Fruit fly (Drosophila melanogaster) whole organism, embryonic: ENCODE data around the gene CG16756.

Source experiments
- Antp ChIP-seq: fragments of 200-800 bp; sonication (Bioruptor generic); optimal IDR thresholded peaks from 3 replicates; lab custom pipeline; 2016; ENCODE audit warnings: missing biosample characterization, missing genetic modification characterization
- Bteb2 ChIP-seq: fragments of 200-800 bp; sonication (Bioruptor generic); optimal IDR thresholded peaks from 2 replicates; lab custom pipeline; 2016; ENCODE audit warnings: missing biosample characterization, missing genetic modification characterization
- C15 ChIP-seq: fragments of 200-800 bp; sonication (Bioruptor generic); IDR thresholded peaks from 3 replicates; pipeline ENCODE4 v1.3.6; 2022; ENCODE audit warnings: missing biosample characterization, missing genetic modification characterization
- CG1024 ChIP-seq: fragments of 200-800 bp; sonication (Bioruptor generic); IDR thresholded peaks from 2 replicates; pipeline ENCODE4 v1.3.6; 2022; ENCODE audit warnings: missing biosample characterization, missing genetic modification characterization
- CG10462 ChIP-seq: fragments of 200-800 bp; sonication (Bioruptor generic); optimal IDR thresholded peaks from 2 replicates; lab custom pipeline; 2016; ENCODE audit warnings: missing biosample characterization, missing genetic modification characterization
- CG11723 ChIP-seq: fragments of 200-800 bp; sonication (Bioruptor generic); optimal IDR thresholded peaks from 2 replicates; lab custom pipeline; 2017; ENCODE audit warnings: missing biosample characterization, mild to moderate bottlenecking, missing genetic modification characterization
- CG12942 ChIP-seq: fragments of 200-800 bp; sonication (Bioruptor generic); optimal IDR thresholded peaks from 3 replicates; lab custom pipeline; 2016; ENCODE audit warnings: missing biosample characterization, missing genetic modification characterization
- CG14050 ChIP-seq: fragments of 200-800 bp; sonication (Bioruptor generic); IDR thresholded peaks from 3 replicates; pipeline ENCODE4 v1.3.6; 2022; ENCODE audit warnings: missing biosample characterization, missing genetic modification characterization
- CG17829 ChIP-seq: fragments of 200-800 bp; optimal IDR thresholded peaks from 2 replicates; lab custom pipeline; 2019; ENCODE audit warnings: missing biosample characterization, mild to moderate bottlenecking, missing genetic modification characterization, moderate library complexity
- CG31388 ChIP-seq: fragments of 200-800 bp; sonication (Bioruptor generic); optimal IDR thresholded peaks from 2 replicates; lab custom pipeline; 2016; ENCODE audit warnings: missing biosample characterization, missing genetic modification characterization
- CG32532 ChIP-seq: fragments of 200-800 bp; sonication (Bioruptor generic); IDR thresholded peaks from 2 replicates; pipeline ENCODE4 v1.3.6; 2022; ENCODE audit warnings: missing biosample characterization, missing genetic modification characterization
- CG34376 ChIP-seq: fragments of 200-800 bp; sonication (Bioruptor generic); optimal IDR thresholded peaks from 2 replicates; lab custom pipeline; 2018; ENCODE audit warnings: missing biosample characterization, mild to moderate bottlenecking, missing genetic modification characterization
- CG34422 ChIP-seq: fragments of 200-800 bp; sonication (Bioruptor generic); IDR thresholded peaks from 3 replicates; pipeline ENCODE4 v1.3.6; 2022; ENCODE audit warnings: missing biosample characterization, missing genetic modification characterization
- CG3726 ChIP-seq: fragments of 200-800 bp; sonication (Bioruptor generic); IDR thresholded peaks from 3 replicates; pipeline ENCODE4, ENCODE4 v1.3.6; 2022; ENCODE audit warnings: missing biosample characterization, missing genetic modification characterization
- CG4617 ChIP-seq: fragments of 200-800 bp; sonication (Bioruptor generic); optimal IDR thresholded peaks from 3 replicates; lab custom pipeline; 2016; ENCODE audit warnings: missing biosample characterization, missing genetic modification characterization, borderline replicate concordance
- CG6654 ChIP-seq: fragments of 200-800 bp; sonication (Bioruptor generic); optimal IDR thresholded peaks from 2 replicates; lab custom pipeline; 2017; ENCODE audit warnings: missing biosample characterization, mild to moderate bottlenecking, missing genetic modification characterization
- CG6813 ChIP-seq: fragments of 200-800 bp; sonication (Bioruptor generic); optimal IDR thresholded peaks from 2 replicates; lab custom pipeline; 2017; ENCODE audit warnings: missing biosample characterization, missing genetic modification characterization, mild to moderate bottlenecking, moderate library complexity, missing genetic modification reagents
- CG6854 ChIP-seq: fragments of 200-800 bp; sonication (Bioruptor generic); optimal IDR thresholded peaks from 3 replicates; lab custom pipeline; 2017; ENCODE audit warnings: missing biosample characterization, mild to moderate bottlenecking, missing genetic modification characterization
- CG7357 ChIP-seq: fragments of 200-800 bp; sonication (Bioruptor generic); IDR thresholded peaks from 3 replicates; pipeline ENCODE4 v1.3.6; 2022; ENCODE audit warnings: missing biosample characterization, missing genetic modification characterization
- CG8765 ChIP-seq: fragments of 200-800 bp; sonication (Bioruptor generic); IDR thresholded peaks from 2 replicates; pipeline ENCODE4 v1.3.6; 2022; ENCODE audit warnings: missing biosample characterization, missing genetic modification characterization
- CG9437 ChIP-seq: fragments of 200-800 bp; sonication (Bioruptor generic); optimal IDR thresholded peaks from 2 replicates; lab custom pipeline; 2018; ENCODE audit warnings: missing biosample characterization, mild to moderate bottlenecking, missing genetic modification characterization
- CTCF ChIP-seq: fragments of 200-800 bp; sonication (Bioruptor generic); optimal IDR thresholded peaks from 2 replicates; lab custom pipeline; 2017; ENCODE audit warnings: missing biosample characterization, mild to moderate bottlenecking, missing genetic modification characterization, moderate library complexity
- Deaf1 ChIP-seq: fragments of 200-800 bp; optimal IDR thresholded peaks from 3 replicates; lab custom pipeline; 2019; ENCODE audit warnings: missing biosample characterization, mild to moderate bottlenecking, missing genetic modification characterization, moderate library complexity
- Dll ChIP-seq: fragments of 200-800 bp; sonication (Bioruptor generic); IDR thresholded peaks from 4 replicates; pipeline ENCODE4 v1.3.6; 2022; ENCODE audit warnings: missing biosample characterization, missing genetic modification characterization; ENCODE audit not compliant: partially characterized antibody
- E2f2 ChIP-seq: fragments of 200-800 bp; sonication (Bioruptor generic); IDR thresholded peaks from 2 replicates; pipeline ENCODE4 v1.3.6; 2022; ENCODE audit warnings: missing biosample characterization, missing genetic modification characterization
- Ets97D ChIP-seq: fragments of 200-800 bp; sonication (Bioruptor generic); optimal IDR thresholded peaks from 3 replicates; lab custom pipeline; 2016; ENCODE audit warnings: missing biosample characterization, missing genetic modification characterization
- Gsc ChIP-seq: fragments of 200-800 bp; sonication (Bioruptor generic); IDR thresholded peaks from 2 replicates; pipeline ENCODE4 v1.3.6; 2022; ENCODE audit warnings: missing biosample characterization, missing genetic modification characterization
- HLH3B ChIP-seq: fragments of 200-800 bp; sonication (Bioruptor generic); IDR thresholded peaks from 2 replicates; pipeline ENCODE4 v1.3.6; 2022; ENCODE audit warnings: missing biosample characterization, missing genetic modification characterization
- Hsf ChIP-seq: fragments of 200-800 bp; sonication (Bioruptor generic); optimal IDR thresholded peaks from 3 replicates; lab custom pipeline; 2016; ENCODE audit warnings: missing biosample characterization, missing genetic modification characterization
- Lpt ChIP-seq: fragments of >200 bp; optimal IDR thresholded peaks from 2 replicates; lab custom pipeline; 2018; ENCODE audit warnings: missing biosample characterization, missing genetic modification characterization
- Med ChIP-seq: fragments of 200-800 bp; sonication (Bioruptor generic); peaks from one replicate; lab custom pipeline; 2016; ENCODE audit warnings: missing biosample characterization, missing genetic modification characterization, mild to moderate bottlenecking, inconsistent platforms, moderate library complexity
- Mes4 ChIP-seq: fragments of 200-800 bp; sonication (Bioruptor generic); optimal IDR thresholded peaks from 2 replicates; lab custom pipeline; 2016; ENCODE audit warnings: missing biosample characterization, missing genetic modification characterization
- Sox102F ChIP-seq: fragments of 200-800 bp; sonication (Bioruptor generic); optimal IDR thresholded peaks from 2 replicates; lab custom pipeline; 2018; ENCODE audit warnings: missing biosample characterization, mild to moderate bottlenecking, missing genetic modification characterization, moderate library complexity
- Usf ChIP-seq: fragments of 200-800 bp; sonication (Bioruptor generic); optimal IDR thresholded peaks from 2 replicates; lab custom pipeline; 2017; ENCODE audit warnings: missing genotype, missing biosample characterization, missing genetic modification characterization
- ab ChIP-seq: fragments of 200-800 bp; sonication (Bioruptor generic); optimal IDR thresholded peaks from 2 replicates; lab custom pipeline; 2016; ENCODE audit warnings: missing biosample characterization, missing genetic modification characterization
- ac ChIP-seq: fragments of 200-800 bp; sonication (Bioruptor generic); optimal IDR thresholded peaks from 3 replicates; lab custom pipeline; 2017; ENCODE audit warnings: missing biosample characterization, mild to moderate bottlenecking, missing genetic modification characterization
- br ChIP-seq: fragments of >200 bp; optimal IDR thresholded peaks from 2 replicates; lab custom pipeline; 2017
- chinmo ChIP-seq: fragments of 200-800 bp; sonication (Bioruptor generic); IDR thresholded peaks from 4 replicates; pipeline ENCODE4 v1.3.6; 2022; ENCODE audit warnings: missing biosample characterization, missing genetic modification characterization; ENCODE audit not compliant: partially characterized antibody
- chn ChIP-seq: fragments of 200-800 bp; sonication (Bioruptor generic); optimal IDR thresholded peaks from 2 replicates; lab custom pipeline; 2016; ENCODE audit warnings: missing biosample characterization, missing genetic modification characterization
- da ChIP-seq: fragments of 200-800 bp; sonication (Bioruptor generic); optimal IDR thresholded peaks from 2 replicates; lab custom pipeline; 2016; ENCODE audit warnings: missing biosample characterization, missing genetic modification characterization
- ewg ChIP-seq: fragments of 200-800 bp; sonication (Bioruptor generic); optimal IDR thresholded peaks from 3 replicates; lab custom pipeline; 2017; ENCODE audit warnings: mild to moderate bottlenecking, missing biosample characterization, missing genetic modification reagents, missing genetic modification characterization
- gce ChIP-seq: fragments of 200-800 bp; sonication (Bioruptor generic); IDR thresholded peaks from 3 replicates; pipeline ENCODE4 v1.3.6; 2022; ENCODE audit warnings: missing biosample characterization, missing genetic modification characterization
- gcm ChIP-seq: fragments of 200-800 bp; sonication (Bioruptor generic); optimal IDR thresholded peaks from 2 replicates; lab custom pipeline; 2019; ENCODE audit warnings: missing biosample characterization, mild to moderate bottlenecking, missing genetic modification characterization, moderate library complexity
- gsb ChIP-seq: fragments of 200-800 bp; sonication (Bioruptor generic); IDR thresholded peaks from 2 replicates; pipeline ENCODE4 v1.3.6; 2022; ENCODE audit warnings: missing biosample characterization, missing genetic modification characterization
- hb ChIP-seq: fragments of 200-800 bp; sonication (Bioruptor generic); IDR thresholded peaks from 3 replicates; pipeline ENCODE4 v1.3.6; 2022; ENCODE audit warnings: missing biosample characterization, missing genetic modification characterization; ENCODE audit not compliant: partially characterized antibody
- her ChIP-seq: fragments of 200-800 bp; sonication (Bioruptor generic); optimal IDR thresholded peaks from 2 replicates; lab custom pipeline; 2016; ENCODE audit warnings: missing biosample characterization, missing genetic modification characterization
- lilli ChIP-seq: fragments of 200-800 bp; sonication (Bioruptor generic); optimal IDR thresholded peaks from 3 replicates; lab custom pipeline; 2016; ENCODE audit warnings: missing biosample characterization, missing genetic modification characterization
- nmo ChIP-seq: fragments of 200-800 bp; sonication (Bioruptor generic); optimal IDR thresholded peaks from 2 replicates; lab custom pipeline; 2018; ENCODE audit warnings: missing biosample characterization, mild to moderate bottlenecking, missing genetic modification characterization, moderate library complexity
- phol ChIP-seq: fragments of 200-800 bp; sonication (Bioruptor generic); optimal IDR thresholded peaks from 3 replicates; lab custom pipeline; 2018; ENCODE audit warnings: missing biosample characterization, mild to moderate bottlenecking, missing genetic modification characterization, moderate library complexity
- vfl ChIP-seq: fragments of 200-800 bp; sonication (Bioruptor generic); optimal IDR thresholded peaks from 2 replicates; lab custom pipeline; 2016; ENCODE audit warnings: missing biosample characterization, missing genetic modification characterization

Gene CG16756

DNA sequence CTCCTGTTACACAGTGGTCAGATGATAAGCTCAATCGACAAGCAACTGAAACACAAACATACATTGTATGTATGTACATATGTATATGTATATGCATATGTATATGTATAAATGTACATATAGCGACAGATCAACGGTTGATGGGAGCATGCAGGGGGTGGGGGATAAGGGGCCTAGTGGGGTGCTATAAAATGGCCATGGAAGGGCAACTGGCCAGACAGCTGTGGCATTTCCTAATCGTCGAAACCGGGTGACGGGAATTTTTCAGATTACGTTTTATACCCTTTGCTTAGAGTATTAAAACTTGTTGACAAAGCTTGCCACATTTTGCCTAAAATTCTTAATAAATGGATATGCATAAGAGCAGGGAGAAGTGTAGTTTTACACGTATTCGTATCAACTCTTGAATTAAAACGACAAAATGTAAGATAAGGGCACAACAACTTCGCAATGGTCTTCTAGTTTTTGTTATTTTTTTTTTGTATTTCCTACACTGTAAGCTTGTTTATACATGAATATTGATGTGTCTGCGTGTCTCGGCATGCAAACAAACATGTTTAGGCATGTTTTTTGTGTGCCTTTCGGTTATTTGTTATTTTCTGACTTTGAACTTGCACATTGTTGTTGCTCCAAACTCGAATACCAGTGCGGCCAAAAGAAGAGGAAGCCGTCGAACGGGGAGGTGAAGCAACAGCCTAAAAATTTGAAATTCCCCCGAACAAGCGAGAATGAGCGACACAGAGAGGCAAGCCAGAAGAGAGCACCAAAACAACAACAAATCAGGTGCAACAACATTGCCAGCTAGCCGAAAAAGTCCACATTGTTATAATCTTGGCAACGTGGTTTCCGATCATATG, 8.0 kb upstream of the CG16756 start (continued):
- TF ChIP-seq CG7357 (GFP tag; lab: Robert Waterston, UW), result peak; percentile 74; the same call in 2 of the 3 replicates
- TF ChIP-seq vfl, result no peak
- peak; percentile 13 for TF ChIP-seq ab
- TF ChIP-seq gcm (GFP tag; lab: Kevin White, UChicago), result peak; percentile 46
- TF ChIP-seq Sox102F (GFP tag; lab: Kevin White, UChicago), result peak; percentile 87
- TF ChIP-seq CG34376 (GFP tag; lab: Kevin White, UChicago), result peak; percentile 40
- TF ChIP-seq Dll (GFP tag; lab: Robert Waterston, UW), result no peak
- TF ChIP-seq CG6854 (GFP tag; lab: Kevin White, UChicago), result peak; percentile 50
- TF ChIP-seq da (GFP tag; lab: Kevin White, UChicago), result no peak
- peak; percentile 16 for TF ChIP-seq CG11723 (GFP tag; lab: Kevin White, UChicago)
- TF ChIP-seq CG14050 (GFP tag; lab: Robert Waterston, UW), result peak; percentile 81
- TF ChIP-seq CG17829 (tag; lab: Kevin White, UChicago), result peak; percentile 30
- TF ChIP-seq phol (tag; lab: Kevin White, UChicago), result peak; percentile 68
- no peak for TF ChIP-seq C15
- no peak for TF ChIP-seq ac (GFP tag; lab: Kevin White, UChicago)
- TF ChIP-seq Antp (GFP tag; lab: Kevin White, UChicago), result peak; percentile 71
- peak; percentile 62 for TF ChIP-seq ewg (GFP tag; lab: Kevin White, UChicago)
- peak; percentile 55 for TF ChIP-seq CG6813 (GFP tag; lab: Kevin White, UChicago)
- no peak for TF ChIP-seq CTCF
- TF ChIP-seq CG9437 (GFP tag; lab: Kevin White, UChicago), result peak; percentile 58
- peak; percentile 55 for TF ChIP-seq gsb (GFP tag; lab: Robert Waterston, UW)
- TF ChIP-seq Med (GFP tag; lab: Kevin White, UChicago), result peak; percentile 88
- peak; percentile 27 for TF ChIP-seq Ets97D (GFP tag; lab: Kevin White, UChicago)
- no peak for TF ChIP-seq CG8765
- peak; percentile 72; the same call in 2 of the 3 replicates for TF ChIP-seq CG3726 (GFP tag; lab: Robert Waterston, UW)
- peak; percentile 39 for TF ChIP-seq CG10462 (GFP tag; lab: Kevin White, UChicago)
- no peak for TF ChIP-seq Mes4 (GFP tag; lab: Kevin White, UChicago)
- TF ChIP-seq gce, result peak; percentile 72; the same call in 1 of the 3 replicates
- peak; percentile 52; the same call in 1 of the 2 replicates for TF ChIP-seq E2f2 (GFP tag; lab: Robert Waterston, UW)
- TF ChIP-seq CG31388, result peak; percentile 33
- TF ChIP-seq chn, result peak; percentile 62
- peak; percentile 77 for TF ChIP-seq nmo (GFP tag; lab: Kevin White, UChicago)
- no peak for TF ChIP-seq Lpt (GFP tag; lab: Kevin White, UChicago)
- TF ChIP-seq CG32532 (GFP tag; lab: Robert Waterston, UW), result peak; percentile 80
- TF ChIP-seq lilli (GFP tag; lab: Kevin White, UChicago), result peak; percentile 73
- no peak for TF ChIP-seq hb
- TF ChIP-seq Hsf (GFP tag; lab: Kevin White, UChicago), result peak; percentile 64
- TF ChIP-seq chinmo (GFP tag; lab: Robert Waterston, UW), result peak; percentile 63; the same call in 2 of the 4 replicates
- no peak for TF ChIP-seq her (GFP tag; lab: Kevin White, UChicago)
- TF ChIP-seq Usf (GFP tag; lab: Kevin White, UChicago), result no peak
- no peak for TF ChIP-seq CG1024 (GFP tag; lab: Robert Waterston, UW)
- no peak for TF ChIP-seq br (lab: Kevin White, UChicago)
- TF ChIP-seq CG12942, result peak; percentile 52
- TF ChIP-seq Bteb2 (GFP tag; lab: Kevin White, UChicago), result no peak
- TF ChIP-seq CG4617 (GFP tag; lab: Kevin White, UChicago), result no peak
- no peak for TF ChIP-seq Gsc (GFP tag; lab: Robert Waterston, UW)
- TF ChIP-seq CG6654 (GFP tag; lab: Kevin White, UChicago), result no peak
- TF ChIP-seq CG34422 (GFP tag; lab: Robert Waterston, UW), result peak; percentile 55; the same call in 1 of the 3 replicates
- TF ChIP-seq HLH3B (GFP tag; lab: Robert Waterston, UW), result peak; percentile 73; the same call in 1 of the 2 replicates
- peak; percentile 9 for TF ChIP-seq Deaf1 (tag; lab: Kevin White, UChicago)
